Fruit fly (Drosophila melanogaster) whole organism, embryonic: ENCODE results near the gene CG7974.

Experiments used
- CG10267 ChIP-seq: fragments of 200-800 bp; sonication (Bioruptor generic); optimal IDR thresholded peaks from 2 replicates; lab custom pipeline; 2018; ENCODE audit warnings: missing biosample characterization, mild to moderate bottlenecking, missing genetic modification characterization, moderate library complexity
- CG10565 ChIP-seq: fragments of 200-800 bp; sonication (Bioruptor generic); optimal IDR thresholded peaks from 3 replicates; lab custom pipeline; 2016; ENCODE audit warnings: missing biosample characterization, mild to moderate bottlenecking, missing genetic modification characterization
- CG10959 ChIP-seq: fragments of 200-800 bp; sonication (Bioruptor generic); IDR thresholded peaks from 2 replicates; pipeline ENCODE4 v1.3.6; 2022; ENCODE audit warnings: missing biosample characterization, missing genetic modification characterization
- CG10979 ChIP-seq: fragments of 200-800 bp; sonication (Bioruptor generic); optimal IDR thresholded peaks from 2 replicates; lab custom pipeline; 2018; ENCODE audit warnings: missing biosample characterization, mild to moderate bottlenecking, missing genetic modification characterization, moderate library complexity
- CG11456 ChIP-seq: fragments of 200-800 bp; sonication (Bioruptor generic); IDR thresholded peaks from 3 replicates; pipeline ENCODE4 v1.3.6; 2022; ENCODE audit warnings: missing biosample characterization, missing genetic modification characterization
- CG12236 ChIP-seq: fragments of 200-800 bp; sonication (Bioruptor generic); optimal IDR thresholded peaks from 2 replicates; lab custom pipeline; 2016; ENCODE audit warnings: missing biosample characterization, missing genetic modification characterization
- CG1233 ChIP-seq: fragments of 200-800 bp; sonication (Bioruptor generic); optimal IDR thresholded peaks from 4 replicates; lab custom pipeline; 2018; ENCODE audit warnings: missing biosample characterization, mild to moderate bottlenecking, missing genetic modification characterization
- CG12769 ChIP-seq: fragments of 200-800 bp; sonication (Bioruptor generic); optimal IDR thresholded peaks from 2 replicates; lab custom pipeline; 2019; ENCODE audit warnings: missing biosample characterization, mild to moderate bottlenecking, missing genetic modification characterization, moderate library complexity
- CG14667 ChIP-seq: fragments of 200-800 bp; sonication (Bioruptor generic); IDR thresholded peaks from 2 replicates; pipeline ENCODE4 v1.3.6; 2022; ENCODE audit warnings: missing biosample characterization, missing genetic modification characterization
- CG15514 ChIP-seq: fragments of 200-800 bp; sonication (Bioruptor generic); optimal IDR thresholded peaks from 3 replicates; lab custom pipeline; 2017; ENCODE audit warnings: missing biosample characterization, missing genetic modification characterization, mild to moderate bottlenecking, moderate library complexity, missing genetic modification reagents
- CG16863 ChIP-seq: fragments of 200-800 bp; sonication (Bioruptor generic); optimal IDR thresholded peaks from 3 replicates; lab custom pipeline; 2016; ENCODE audit warnings: missing biosample characterization, missing genetic modification characterization
- CG32772 ChIP-seq: fragments of 200-800 bp; sonication (Bioruptor generic); IDR thresholded peaks from 2 replicates; pipeline ENCODE4 v1.3.6; 2022; ENCODE audit warnings: missing biosample characterization, missing genetic modification characterization
- CG33213 ChIP-seq: fragments of 200-800 bp; sonication (Bioruptor generic); optimal IDR thresholded peaks from 3 replicates; lab custom pipeline; 2016; ENCODE audit warnings: missing biosample characterization, missing genetic modification characterization
- CG34422 ChIP-seq: fragments of 200-800 bp; sonication (Bioruptor generic); IDR thresholded peaks from 3 replicates; pipeline ENCODE4 v1.3.6; 2022; ENCODE audit warnings: missing biosample characterization, missing genetic modification characterization
- CG5180 ChIP-seq: fragments of 200-800 bp; sonication (Bioruptor generic); optimal IDR thresholded peaks from 3 replicates; lab custom pipeline; 2017; ENCODE audit warnings: missing biosample characterization, missing genetic modification characterization, mild to moderate bottlenecking, moderate library complexity, missing genetic modification reagents
- CG6272 ChIP-seq: fragments of 200-800 bp; sonication (Bioruptor generic); IDR thresholded peaks from 2 replicates; pipeline ENCODE4 v1.3.6; 2022; ENCODE audit warnings: missing biosample characterization, missing genetic modification characterization
- CG6683 ChIP-seq: fragments of 200-800 bp; sonication (Bioruptor generic); optimal IDR thresholded peaks from 2 replicates; lab custom pipeline; 2017; ENCODE audit warnings: missing biosample characterization, mild to moderate bottlenecking, missing genetic modification characterization, missing genetic modification reagents
- CG7357 ChIP-seq: fragments of 200-800 bp; sonication (Bioruptor generic); IDR thresholded peaks from 3 replicates; pipeline ENCODE4 v1.3.6; 2022; ENCODE audit warnings: missing biosample characterization, missing genetic modification characterization
- CG7786 ChIP-seq: fragments of 200-800 bp; sonication (Bioruptor generic); optimal IDR thresholded peaks from 2 replicates; lab custom pipeline; 2016; ENCODE audit warnings: missing biosample characterization, missing genetic modification characterization
- CG8478 ChIP-seq: fragments of >200 bp; optimal IDR thresholded peaks from 2 replicates; lab custom pipeline; 2018
- CG8944 ChIP-seq: fragments of 200-800 bp; sonication (Bioruptor generic); optimal IDR thresholded peaks from 3 replicates; lab custom pipeline; 2016; ENCODE audit warnings: missing biosample characterization, missing genetic modification characterization
- CG9609 ChIP-seq: fragments of 200-800 bp; sonication (Bioruptor generic); optimal IDR thresholded peaks from 3 replicates; lab custom pipeline; 2016; ENCODE audit warnings: missing biosample characterization, missing genetic modification characterization
- Camta ChIP-seq: fragments of 200-800 bp; sonication (Bioruptor generic); optimal IDR thresholded peaks from 2 replicates; lab custom pipeline; 2016; ENCODE audit warnings: missing biosample characterization, missing genetic modification characterization
- Hmx ChIP-seq: fragments of 200-800 bp; sonication (Bioruptor generic); optimal IDR thresholded peaks from 2 replicates; lab custom pipeline; 2016; ENCODE audit warnings: missing biosample characterization, missing genetic modification characterization
- NC2β ChIP-seq: fragments of 200-800 bp; sonication (Bioruptor generic); optimal IDR thresholded peaks from 2 replicates; lab custom pipeline; 2016; ENCODE audit warnings: missing biosample characterization, missing genetic modification characterization
- NfI ChIP-seq: fragments of 200-800 bp; sonication (Bioruptor generic); optimal IDR thresholded peaks from 3 replicates; lab custom pipeline; 2018; ENCODE audit warnings: missing biosample characterization, mild to moderate bottlenecking, missing genetic modification characterization, moderate library complexity
- Oaz ChIP-seq: fragments of 200-800 bp; sonication (Bioruptor generic); IDR thresholded peaks from 2 replicates; pipeline ENCODE4 v1.3.6; 2022; ENCODE audit warnings: missing biosample characterization, missing genetic modification characterization
- Trl ChIP-seq, 3 experiments: fragments of >200 bp in 2 of 3; fragments of 200-800 bp in 1 of 3; sonication (Bioruptor generic) in 1 of 3; optimal IDR thresholded peaks; 2 replicates in 1 of 3; 3 replicates in 2 of 3; lab custom pipeline; 2016 to 2017; ENCODE audit warnings: missing biosample characterization in 1 of 3, missing genetic modification characterization in 1 of 3
- Xbp1 ChIP-seq: fragments of 200-800 bp; sonication (Bioruptor generic); optimal IDR thresholded peaks from 3 replicates; lab custom pipeline; 2016; ENCODE audit warnings: missing biosample characterization, mild to moderate bottlenecking, missing genetic modification characterization
- aop ChIP-seq: fragments of 200-800 bp; sonication (Bioruptor generic); IDR thresholded peaks from 2 replicates; pipeline ENCODE4 v1.3.6; 2022; ENCODE audit warnings: missing biosample characterization, missing genetic modification characterization
- bab2 ChIP-seq: fragments of 200-800 bp; sonication (Bioruptor generic); optimal IDR thresholded peaks from 2 replicates; lab custom pipeline; 2016; ENCODE audit warnings: missing biosample characterization, missing genetic modification characterization
- bbx ChIP-seq: fragments of 200-800 bp; sonication (Bioruptor generic); IDR thresholded peaks from 2 replicates; pipeline ENCODE4 v1.3.6; 2022; ENCODE audit warnings: missing biosample characterization, missing genetic modification characterization; ENCODE audit not compliant: partially characterized antibody
- chif ChIP-seq, 2 experiments: fragments of 200-800 bp; sonication (Bioruptor generic); optimal IDR thresholded peaks; 3 replicates each; lab custom pipeline; 2016; ENCODE audit warnings: missing biosample characterization in 2 of 2, missing genetic modification characterization in 2 of 2
- croc ChIP-seq: fragments of 200-800 bp; sonication (Bioruptor generic); conservative IDR thresholded peaks from 3 replicates; pipeline ENCODE4 v1.3.6; 2022; ENCODE audit warnings: missing biosample characterization, missing genetic modification characterization
- exex ChIP-seq: fragments of 200-800 bp; sonication (Bioruptor generic); optimal IDR thresholded peaks from 4 replicates; lab custom pipeline; 2018; ENCODE audit warnings: missing biosample characterization, mild to moderate bottlenecking, missing genetic modification characterization, moderate library complexity
- fd64A ChIP-seq: fragments of 200-800 bp; sonication (Bioruptor generic); optimal IDR thresholded peaks from 3 replicates; lab custom pipeline; 2018; ENCODE audit warnings: missing biosample characterization, mild to moderate bottlenecking, missing genetic modification characterization
- gsb ChIP-seq: fragments of 200-800 bp; sonication (Bioruptor generic); IDR thresholded peaks from 2 replicates; pipeline ENCODE4 v1.3.6; 2022; ENCODE audit warnings: missing biosample characterization, missing genetic modification characterization
- hkb ChIP-seq, 2 experiments: fragments of 200-800 bp in 1 of 2; fragments of >200 bp in 1 of 2; sonication (Bioruptor generic) in 1 of 2; IDR thresholded peaks in 1 of 2; optimal IDR thresholded peaks in 1 of 2; 2 replicates each; pipeline versions ENCODE4 v1.3.6 to Lab custom; 2017 to 2022; ENCODE audit warnings: missing biosample characterization in 1 of 2, missing genetic modification characterization in 1 of 2
- hth ChIP-seq: fragments of >200 bp; optimal IDR thresholded peaks from 2 replicates; lab custom pipeline; 2017; ENCODE audit warnings: inconsistent platforms
- jumu ChIP-seq: fragments of 200-800 bp; sonication (Bioruptor generic); optimal IDR thresholded peaks from 3 replicates; lab custom pipeline; 2016; ENCODE audit warnings: missing biosample characterization, missing genetic modification characterization
- pho ChIP-seq: fragments of 200-800 bp; sonication (Bioruptor generic); optimal IDR thresholded peaks from 2 replicates; lab custom pipeline; 2016; ENCODE audit warnings: missing biosample characterization, missing genetic modification characterization
- pita ChIP-seq: fragments of 200-800 bp; sonication (Bioruptor generic); optimal IDR thresholded peaks from 2 replicates; lab custom pipeline; 2017; ENCODE audit warnings: missing biosample characterization, mild to moderate bottlenecking, missing genetic modification characterization
- rib ChIP-seq: fragments of 200-800 bp; sonication (Bioruptor generic); IDR thresholded peaks from 2 replicates; pipeline ENCODE4 v1.3.6; 2022; ENCODE audit warnings: missing biosample characterization, missing genetic modification characterization
- schlank ChIP-seq: fragments of 200-800 bp; sonication (Bioruptor generic); optimal IDR thresholded peaks from 2 replicates; lab custom pipeline; 2018; ENCODE audit warnings: missing biosample characterization, mild to moderate bottlenecking, missing genetic modification characterization
- sna ChIP-seq: fragments of 200-800 bp; sonication (Bioruptor generic); IDR thresholded peaks from 2 replicates; pipeline ENCODE4 v1.3.6; 2022; ENCODE audit warnings: missing biosample characterization, missing genetic modification characterization; ENCODE audit not compliant: partially characterized antibody
- tio ChIP-seq: fragments of 200-800 bp; sonication (Bioruptor generic); optimal IDR thresholded peaks from 2 replicates; lab custom pipeline; 2017; ENCODE audit warnings: missing biosample characterization, missing genetic modification characterization, inconsistent platforms
- tna ChIP-seq: fragments of 200-800 bp; sonication (Bioruptor generic); IDR thresholded peaks from 2 replicates; pipeline ENCODE4 v1.3.6; 2022; ENCODE audit warnings: missing biosample characterization, missing genetic modification characterization; ENCODE audit not compliant: partially characterized antibody
- vfl ChIP-seq: fragments of 200-800 bp; sonication (Bioruptor generic); optimal IDR thresholded peaks from 2 replicates; lab custom pipeline; 2016; ENCODE audit warnings: missing biosample characterization, missing genetic modification characterization
- vvl ChIP-seq: fragments of 200-800 bp; sonication (Bioruptor generic); IDR thresholded peaks from 2 replicates; pipeline ENCODE4 v1.3.6; 2022; ENCODE audit warnings: missing biosample characterization, missing genetic modification characterization
- yki ChIP-seq: fragments of >200 bp; optimal IDR thresholded peaks from 3 replicates; lab custom pipeline; 2018

CG7974 gene

dm6 chr3L:1644920-1645567 lies 19.9 kb upstream of the CG7974 start, which contains the start of the genes alphaCOP and CG13919 (continued):
- TF ChIP-seq CG33213 (peak; percentile 80), exex (tag; lab: Kevin White, UChicago) (peak; percentile 85), bbx (no peak), tio (GFP tag; lab: Kevin White, UChicago) (no peak), CG14667 (GFP tag; lab: Robert Waterston, UW) (peak; percentile 95), rib (peak; percentile 97), CG9609 (GFP tag; lab: Kevin White, UChicago) (peak; percentile 88), hkb (optimal IDR thresholded peaks at IDR 0.05; lab: Kevin White, UChicago) (no peak), hkb (GFP tag; IDR thresholded peaks at IDR 0.05; lab: Robert Waterston, UW) (peak; percentile 94), NC2β (GFP tag; lab: Kevin White, UChicago) (peak; percentile 88), Xbp1 (peak; percentile 99), croc (peak; percentile 95), CG10979 (tag; lab: Kevin White, UChicago) (peak; percentile 91), CG32772 (GFP tag; lab: Robert Waterston, UW) (peak; percentile 96), CG8944 (GFP tag; lab: Kevin White, UChicago) (peak; percentile 85), CG6683 (GFP tag; lab: Kevin White, UChicago) (peak; percentile 82), jumu (GFP tag; lab: Kevin White, UChicago) (peak; percentile 85), CG7357 (peak; percentile 87), Camta (GFP tag; lab: Kevin White, UChicago) (peak; percentile 93), CG10959 (peak; percentile 79), sna (no peak), Trl (optimal IDR thresholded peaks at IDR 0.05; lab: Kevin White, UChicago) (no peak), Trl (GFP tag; optimal IDR thresholded peaks at IDR 0.05; lab: Kevin White, UChicago) (peak; percentile 92), yki (lab: Kevin White, UChicago) (no peak), pita (GFP tag; lab: Kevin White, UChicago) (no peak), CG12769 (no peak), CG34422 (GFP tag; lab: Robert Waterston, UW) (peak; percentile 99), fd64A (GFP tag; lab: Kevin White, UChicago) (peak; percentile 56), chif (GFP tag; optimal IDR thresholded peaks at IDR 0.05; lab: Kevin White, UChicago) (peak; percentile 91 to 96), gsb (GFP tag; lab: Robert Waterston, UW) (peak; percentile 93), tna (GFP tag; lab: Robert Waterston, UW) (no peak), CG1233 (GFP tag; lab: Kevin White, UChicago) (peak; percentile 95), CG8478 (lab: Kevin White, UChicago) (no peak), CG5180 (GFP tag; lab: Kevin White, UChicago) (peak; percentile 71), vfl (peak; percentile 94), NfI (GFP tag; lab: Kevin White, UChicago) (peak; percentile 96), CG6272 (GFP tag; lab: Robert Waterston, UW) (peak; percentile 95), CG16863 (GFP tag; lab: Kevin White, UChicago) (peak; percentile 91), CG11456 (GFP tag; lab: Robert Waterston, UW) (peak; percentile 95), hth (lab: Kevin White, UChicago) (no peak), schlank (tag; lab: Kevin White, UChicago) (peak; percentile 88), CG15514 (GFP tag; lab: Kevin White, UChicago) (peak; percentile 90), CG7786 (GFP tag; lab: Kevin White, UChicago) (peak; percentile 87), bab2 (GFP tag; lab: Kevin White, UChicago) (peak; percentile 96), CG10267 (tag; lab: Kevin White, UChicago) (peak; percentile 100), CG12236 (GFP tag; lab: Kevin White, UChicago) (peak; percentile 85), pho (peak; percentile 93), Hmx (GFP tag; lab: Kevin White, UChicago) (peak; percentile 86), CG10565 (GFP tag; lab: Kevin White, UChicago) (peak; percentile 62), aop (GFP tag; lab: Robert Waterston, UW) (peak; percentile 80), Oaz (peak; percentile 98), vvl (GFP tag; lab: Robert Waterston, UW) (peak; percentile 97)
